Worm (Caenorhabditis elegans): Measurements from ENCODE around the gene memi-2.

ce11 chrIV:13392230-13392629 is 8.1 kb downstream of the memi-2 start:
- no peak for TF ChIP-seq lin-13 (GFP tag; optimal IDR thresholded peaks at IDR 0.05)
- TF ChIP-seq mef-2 (tag; optimal IDR thresholded peaks at IDR 0.05): no peak
- TF ChIP-seq fos-1 (tag; optimal IDR thresholded peaks at IDR 0.05): no peak
- TF ChIP-seq hlh-17 (GFP tag; optimal IDR thresholded peaks at IDR 0.05; ENCODE audit: borderline replicate concordance): no peak
- no peak for TF ChIP-seq skn-1 (tag; optimal IDR thresholded peaks at IDR 0.05)
- no peak for TF ChIP-seq mdl-1 (tag; optimal IDR thresholded peaks at IDR 0.05)
- TF ChIP-seq ceh-63 (GFP tag; optimal IDR thresholded peaks at IDR 0.05): no peak
- TF ChIP-seq unc-86 (tag; optimal IDR thresholded peaks at IDR 0.05): no peak
- no peak for TF ChIP-seq elt-2 (tag; optimal IDR thresholded peaks at IDR 0.05)
- TF ChIP-seq sptf-1 (tag; optimal IDR thresholded peaks at IDR 0.05): no peak
- no peak for TF ChIP-seq nhr-20 (tag; optimal IDR thresholded peaks at IDR 0.05)
- no peak for TF ChIP-seq ztf-4 (tag; optimal IDR thresholded peaks at IDR 0.05)
- no peak for TF ChIP-seq nhr-77 (tag; optimal IDR thresholded peaks at IDR 0.05)
- TF ChIP-seq snpc-4 (tag; optimal IDR thresholded peaks at IDR 0.05): no peak

Measured in whole organism, L1 larva.